Worm (Caenorhabditis elegans) whole organism, mixed stage, embryonic: Measurements from ENCODE around the gene srz-59.

ENCODE experiments used
- cnd-1 ChIP-seq: fragments of 200-800 bp; sonication (Bioruptor generic); optimal IDR thresholded peaks from 2 replicates; lab custom pipeline; 2018; ENCODE audit warnings: mild to moderate bottlenecking, missing genetic modification characterization, missing compliant biosample characterization
- nhr-237 ChIP-seq: fragments of 150-350 bp; optimal IDR thresholded peaks from 2 replicates; lab custom pipeline; 2014; ENCODE audit warnings: missing biosample characterization, missing genetic modification characterization
- unc-62 ChIP-seq: fragments of 150-350 bp; optimal IDR thresholded peaks from 2 replicates; lab custom pipeline; 2014; ENCODE audit warnings: missing biosample characterization, missing genetic modification reagents, missing genetic modification characterization

DNA sequence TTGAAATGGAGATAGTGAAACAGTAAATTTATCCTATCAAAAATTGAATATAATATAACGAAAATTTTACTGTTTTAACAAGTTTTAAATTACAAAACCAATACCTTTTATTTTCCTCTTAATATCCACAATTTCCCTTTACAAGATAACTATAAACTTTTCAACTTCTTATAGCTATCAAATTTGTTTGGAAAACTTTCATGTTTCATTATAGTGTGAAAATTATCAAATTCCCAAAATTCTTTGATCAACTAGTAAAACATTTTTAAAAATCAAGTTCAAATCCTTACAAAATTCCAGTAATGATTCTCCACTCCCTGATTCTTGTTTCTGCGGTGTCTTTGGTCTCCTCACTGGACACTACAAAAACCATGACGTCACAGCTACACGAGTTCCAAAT is 50.2 kb downstream of the srz-59 start, which contains the start of gene R05A10.1:
- no peak for TF ChIP-seq cnd-1 (tag; lab: Kevin White, UChicago)
- TF ChIP-seq unc-62 = no peak
- no peak for TF ChIP-seq nhr-237 (tag; lab: Kevin White, UChicago)
